Worm (Caenorhabditis elegans) whole organism, late embryonic: ENCODE results near the gene hot-4.

Experiments
- K09A11.1 ChIP-seq: sonication (generic microtip); optimal IDR thresholded peaks from 2 replicates; lab custom pipeline; 2017; ENCODE audit warnings: antibody characterized with exemption, mild to moderate bottlenecking, missing genetic modification characterization, missing compliant biosample characterization; ENCODE audit not compliant: insufficient read depth
- Y22D7AL.16 ChIP-seq: sonication (generic microtip); optimal IDR thresholded peaks from 2 replicates; lab custom pipeline; 2016; ENCODE audit warnings: missing genetic modification characterization, missing compliant biosample characterization
- ahr-1 ChIP-seq: sonication (generic microtip); optimal IDR thresholded peaks from 2 replicates; lab custom pipeline; 2016; ENCODE audit warnings: missing genetic modification characterization, missing compliant biosample characterization
- ama-1 ChIP-seq: fragments of 150-350 bp; optimal IDR thresholded peaks from 2 replicates; lab custom pipeline; 2014
- ceh-14 ChIP-seq: sonication (generic microtip); optimal IDR thresholded peaks from 2 replicates; lab custom pipeline; 2016; ENCODE audit warnings: missing genotype, missing genetic modification characterization, missing compliant biosample characterization
- ceh-18 ChIP-seq: sonication (generic microtip); optimal IDR thresholded peaks from 2 replicates; lab custom pipeline; 2016; ENCODE audit warnings: missing genetic modification characterization, missing compliant biosample characterization
- ceh-2 ChIP-seq: sonication (generic microtip); optimal IDR thresholded peaks from 2 replicates; lab custom pipeline; 2016; ENCODE audit warnings: missing genotype, missing genetic modification characterization, missing compliant biosample characterization
- ceh-22 ChIP-seq: sonication (generic microtip); optimal IDR thresholded peaks from 2 replicates; lab custom pipeline; 2017; ENCODE audit warnings: missing biosample characterization, missing genetic modification characterization
- ceh-34 ChIP-seq: sonication (generic microtip); optimal IDR thresholded peaks from 2 replicates; lab custom pipeline; 2016; ENCODE audit warnings: mild to moderate bottlenecking, missing genetic modification characterization, missing compliant biosample characterization
- ceh-45 ChIP-seq: fragments of 200-800 bp; sonication (Bioruptor generic); IDR thresholded peaks from 2 replicates; pipeline ENCODE4 v1.3.6; 2022; ENCODE audit warnings: missing genetic modification reagents, missing genetic modification characterization, missing compliant biosample characterization
- ceh-48 ChIP-seq: sonication (generic microtip); optimal IDR thresholded peaks from 2 replicates; lab custom pipeline; 2016; ENCODE audit warnings: missing genetic modification characterization, inconsistent platforms, missing compliant biosample characterization
- ceh-6 ChIP-seq: fragments of 200-800 bp; sonication (Bioruptor generic); optimal IDR thresholded peaks from 2 replicates; lab custom pipeline; 2018; ENCODE audit warnings: mild to moderate bottlenecking, missing genetic modification characterization, missing compliant biosample characterization
- ceh-9 ChIP-seq: sonication (generic microtip); optimal IDR thresholded peaks from 2 replicates; lab custom pipeline; 2016; ENCODE audit warnings: mild to moderate bottlenecking, missing genetic modification characterization, inconsistent platforms, missing compliant biosample characterization
- elt-2 ChIP-seq: sonication (generic microtip); optimal IDR thresholded peaks from 2 replicates; lab custom pipeline; 2016; ENCODE audit warnings: missing genetic modification reagents, missing genetic modification characterization, missing compliant biosample characterization
- elt-4 ChIP-seq: sonication (generic microtip); optimal IDR thresholded peaks from 2 replicates; lab custom pipeline; 2016; ENCODE audit warnings: missing genetic modification characterization, missing compliant biosample characterization
- ets-4 ChIP-seq: sonication (generic microtip); optimal IDR thresholded peaks from 2 replicates; lab custom pipeline; 2016; ENCODE audit warnings: missing genetic modification characterization, missing compliant biosample characterization
- fkh-10 ChIP-seq: fragments of 150-350 bp; optimal IDR thresholded peaks from 2 replicates; lab custom pipeline; 2014; ENCODE audit warnings: missing biosample characterization, missing genetic modification reagents, missing genetic modification characterization
- gmeb-2 ChIP-seq: sonication (generic microtip); optimal IDR thresholded peaks from 2 replicates; lab custom pipeline; 2016; ENCODE audit warnings: missing genetic modification characterization, inconsistent platforms, missing compliant biosample characterization
- hlh-13 ChIP-seq: fragments of 200-800 bp; sonication (Bioruptor generic); optimal IDR thresholded peaks from 2 replicates; lab custom pipeline; 2018; ENCODE audit warnings: mild to moderate bottlenecking, missing genetic modification characterization, missing compliant biosample characterization
- hlh-30 ChIP-seq: sonication (generic microtip); optimal IDR thresholded peaks from 2 replicates; lab custom pipeline; 2017; ENCODE audit warnings: antibody characterized with exemption, missing genetic modification characterization, missing compliant biosample characterization; ENCODE audit not compliant: insufficient read depth
- lin-11 ChIP-seq: fragments of 200-800 bp; sonication (Bioruptor generic); optimal IDR thresholded peaks from 2 replicates; lab custom pipeline; 2018; ENCODE audit warnings: mild to moderate bottlenecking, missing genetic modification characterization, missing compliant biosample characterization
- madf-2 ChIP-seq: sonication (generic microtip); optimal IDR thresholded peaks from 2 replicates; lab custom pipeline; 2017; ENCODE audit warnings: missing genetic modification characterization, missing compliant biosample characterization
- nhr-232 ChIP-seq: sonication (generic microtip); optimal IDR thresholded peaks from 2 replicates; lab custom pipeline; 2016; ENCODE audit warnings: missing genetic modification characterization, missing compliant biosample characterization
- pag-3 ChIP-seq: sonication (generic microtip); optimal IDR thresholded peaks from 2 replicates; lab custom pipeline; 2016; ENCODE audit warnings: missing compliant biosample characterization, missing genetic modification characterization, borderline replicate concordance
- pat-9 ChIP-seq: fragments of 200-800 bp; sonication (Bioruptor generic); optimal IDR thresholded peaks from 2 replicates; lab custom pipeline; 2018; ENCODE audit warnings: mild to moderate bottlenecking, missing genetic modification characterization, moderate library complexity, missing compliant biosample characterization
- pax-1 ChIP-seq: fragments of 150-350 bp; optimal IDR thresholded peaks from 2 replicates; lab custom pipeline; 2014; ENCODE audit warnings: missing biosample characterization, missing genetic modification characterization
- pha-2 ChIP-seq: sonication (generic microtip); optimal IDR thresholded peaks from 2 replicates; lab custom pipeline; 2017; ENCODE audit warnings: mild to moderate bottlenecking, missing genetic modification characterization, missing compliant biosample characterization
- pha-4 ChIP-seq: fragments of 150-350 bp; optimal IDR thresholded peaks from 2 replicates; lab custom pipeline; 2018; ENCODE audit warnings: missing biosample characterization, missing genetic modification reagents, missing genetic modification characterization
- pqm-1 ChIP-seq: sonication (generic microtip); optimal IDR thresholded peaks from 2 replicates; lab custom pipeline; 2016; ENCODE audit warnings: missing genetic modification characterization, missing compliant biosample characterization
- pros-1 ChIP-seq: fragments of 150-350 bp; optimal IDR thresholded peaks from 2 replicates; lab custom pipeline; 2014; ENCODE audit warnings: missing biosample characterization, missing genetic modification reagents, missing genetic modification characterization
- ref-2 ChIP-seq: sonication (generic microtip); optimal IDR thresholded peaks from 2 replicates; lab custom pipeline; 2016; ENCODE audit warnings: missing genetic modification characterization, missing compliant biosample characterization
- rnt-1 ChIP-seq: sonication (generic microtip); optimal IDR thresholded peaks from 2 replicates; lab custom pipeline; 2016; ENCODE audit warnings: missing genetic modification characterization, missing compliant biosample characterization
- sdc-2 ChIP-seq: sonication (generic microtip); optimal IDR thresholded peaks from 2 replicates; lab custom pipeline; 2016; ENCODE audit warnings: missing genotype, missing genetic modification characterization, missing compliant biosample characterization
- syd-9 ChIP-seq: sonication (generic microtip); optimal IDR thresholded peaks from 2 replicates; lab custom pipeline; 2016; ENCODE audit warnings: mild to moderate bottlenecking, missing genetic modification characterization, moderate library complexity, missing compliant biosample characterization
- tbx-7 ChIP-seq: sonication (generic microtip); optimal IDR thresholded peaks from 2 replicates; lab custom pipeline; 2016; ENCODE audit warnings: missing genotype, missing genetic modification characterization, missing compliant biosample characterization
- unc-3 ChIP-seq, 2 experiments: fragments of 200-800 bp in 1 of 2; sonication (Bioruptor generic) in 1 of 2; sonication (generic microtip) in 1 of 2; conservative IDR thresholded peaks in 1 of 2; optimal IDR thresholded peaks in 1 of 2; 2 replicates each; pipeline versions ENCODE4 v1.3.6 to Lab custom; 2016 to 2022; ENCODE audit warnings: missing compliant biosample characterization in 2 of 2, missing genetic modification characterization in 2 of 2, missing genetic modification reagents in 1 of 2
- unc-55 ChIP-seq: sonication (generic microtip); optimal IDR thresholded peaks from 2 replicates; lab custom pipeline; 2017; ENCODE audit warnings: missing biosample characterization, missing genetic modification reagents, missing genetic modification characterization
- unc-86 ChIP-seq: sonication (generic microtip); optimal IDR thresholded peaks from 2 replicates; lab custom pipeline; 2016; ENCODE audit warnings: missing genetic modification characterization, missing compliant biosample characterization
- ztf-16 ChIP-seq: sonication (generic microtip); optimal IDR thresholded peaks from 2 replicates; lab custom pipeline; 2017; ENCODE audit warnings: missing genetic modification characterization, missing compliant biosample characterization

The hot-4 gene

ce11 chrIII:6260115-6260514, 42.9 kb downstream of the hot-4 start, which contains the start of gene srg-2:
Gene srg-2 (minus strand): TSS chrIII:6260215.
- TF ChIP-seq fkh-10 (no peak), nhr-232 (no peak), pros-1 (tag; lab: Kevin White, UChicago) (no peak), ceh-22 (tag; lab: Kevin White, UChicago) (no peak), pqm-1 (tag; lab: Kevin White, UChicago) (no peak), ama-1 (no peak), ceh-9 (no peak)

- TF ChIP-seq pha-4 (tag; lab: Kevin White, UChicago) (no peak), ceh-45 (no peak), pros-1 (tag; lab: Kevin White, UChicago) (no peak), ceh-2 (tag; lab: Kevin White, UChicago) (no peak), ref-2 (tag; lab: Kevin White, UChicago) (no peak), ceh-14 (tag; lab: Kevin White, UChicago) (no peak), ceh-48 (tag; lab: Kevin White, UChicago) (no peak), hlh-13 (no peak), sdc-2 (tag; lab: Kevin White, UChicago) (no peak), syd-9 (no peak), ets-4 (tag; lab: Kevin White, UChicago) (no peak), ama-1 (no peak)
- TF ChIP-seq, all 69 proteins: peak for 0
Measured at ce11 chrIII:6261985-6262384, 44.8 kb downstream of the hot-4 start, which contains the start of gene srg-4. Gene srg-4 (minus strand): TSS chrIII:6262085.

DNA sequence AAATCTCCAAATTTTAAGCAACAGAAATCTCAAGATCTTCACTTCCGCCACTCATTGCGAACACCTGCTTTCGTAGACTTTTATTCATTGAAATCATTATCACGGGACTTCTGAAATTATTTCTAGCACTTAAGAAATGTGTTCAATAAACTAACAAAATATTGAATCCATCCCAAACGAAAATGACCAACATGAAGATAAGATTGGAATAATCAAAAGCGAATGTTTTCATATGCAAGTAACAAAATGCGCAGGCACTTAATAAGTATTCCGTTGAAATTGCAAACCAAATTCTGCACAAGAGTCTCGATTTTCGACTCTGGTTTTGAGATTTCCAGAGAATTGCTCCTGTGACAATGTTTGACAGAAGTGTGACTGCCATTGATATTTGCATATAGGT, 47.2 kb downstream of the hot-4 start, which contains the start of gene srg-5:
Gene srg-5 (minus strand): TSS at position 101 of the 400 bp plus-strand sequence.
- TF ChIP-seq elt-2 (tag; lab: Kevin White, UChicago) (no peak), ceh-34 (tag; lab: Kevin White, UChicago) (no peak)

DNA sequence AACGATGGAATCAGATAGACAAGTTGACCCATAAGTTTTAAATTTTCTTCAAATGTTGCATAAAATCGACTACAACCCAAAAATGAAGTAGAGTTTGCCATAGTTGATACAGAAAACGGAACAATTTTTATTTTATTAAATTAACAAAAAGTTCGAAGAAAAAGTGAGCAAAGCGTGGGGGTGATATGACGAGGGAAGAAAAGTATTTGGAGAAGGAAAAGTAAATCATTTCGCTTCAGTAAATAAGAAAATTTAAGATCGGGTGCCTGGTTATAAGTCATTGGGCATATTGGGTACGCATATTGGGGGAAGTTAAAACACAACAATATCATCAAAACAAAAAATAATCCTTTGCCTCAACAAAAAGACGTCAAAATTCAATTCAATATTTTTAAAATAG, 48.7 kb downstream of the hot-4 start, which contains the start of gene srg-6:
Gene srg-6 (minus strand): TSS at position 101 of the 400 bp plus-strand sequence.
- TF ChIP-seq elt-4 (tag; lab: Kevin White, UChicago) (no peak), ceh-14 (tag; lab: Kevin White, UChicago) (no peak), Y22D7AL.16 (no peak), fkh-10 (no peak)

ce11 chrIII:6268061-6268460, 50.8 kb downstream of the hot-4 start, which contains the start of gene srg-7:
Gene srg-7 (minus strand): TSS chrIII:6268161.
- TF ChIP-seq tbx-7 (tag; lab: Kevin White, UChicago) (no peak), ztf-16 (tag; lab: Kevin White, UChicago) (no peak), lin-11 (tag; lab: Kevin White, UChicago) (no peak)

DNA sequence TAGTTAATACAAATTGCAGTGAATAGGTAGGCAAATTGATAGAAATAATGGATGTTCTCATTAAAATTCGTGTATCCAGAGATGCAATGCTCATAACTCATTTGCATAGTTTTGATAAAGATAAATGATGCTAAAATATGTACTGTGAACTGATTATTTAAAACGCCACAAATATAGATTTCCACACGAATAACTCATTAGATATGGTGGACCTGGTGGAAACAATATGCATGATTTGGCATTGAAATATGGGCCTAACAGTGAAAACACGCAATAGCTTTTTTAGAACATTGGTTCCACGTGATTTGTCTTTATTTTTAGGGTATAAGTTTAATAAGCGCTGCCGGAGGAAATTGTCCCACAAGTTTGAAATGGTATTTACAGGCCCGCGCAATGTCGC, 53.1 kb downstream of the hot-4 start, which contains the start of gene srg-3:
Gene srg-3 (minus strand): TSS at position 101 of the 400 bp plus-strand sequence.
- TF ChIP-seq pha-2 (tag; lab: Kevin White, UChicago) (no peak), pax-1 (tag; lab: Kevin White, UChicago) (no peak), ceh-48 (tag; lab: Kevin White, UChicago) (no peak), hlh-30 (tag; lab: Kevin White, UChicago) (no peak), syd-9 (no peak), ama-1 (no peak), pag-3 (no peak), pqm-1 (tag; lab: Kevin White, UChicago) (no peak), sdc-2 (tag; lab: Kevin White, UChicago) (no peak), unc-55 (GFP tag; lab: Kevin White, UChicago) (no peak)

ce11 chrIII:6272868-6273267, 55.7 kb downstream of the hot-4 start, which contains the start of gene C18F10.2:
Gene C18F10.2 (plus strand): TSS chrIII:6273168.
- TF ChIP-seq gmeb-2 (tag; lab: Kevin White, UChicago) (no peak), pat-9 (tag; lab: Kevin White, UChicago) (no peak), unc-3 (GFP tag; conservative IDR thresholded peaks at IDR 0.05; lab: Robert Waterston, UW) (no peak), unc-3 (tag; optimal IDR thresholded peaks at IDR 0.05; lab: Kevin White, UChicago) (no peak), K09A11.1 (tag; lab: Kevin White, UChicago) (no peak), ceh-6 (GFP tag; lab: Kevin White, UChicago) (no peak), ama-1 (no peak), ceh-48 (tag; lab: Kevin White, UChicago) (no peak), ceh-45 (no peak), ceh-2 (tag; lab: Kevin White, UChicago) (no peak), ref-2 (tag; lab: Kevin White, UChicago) (no peak), syd-9 (no peak), unc-86 (tag; lab: Kevin White, UChicago) (no peak), ahr-1 (tag; lab: Kevin White, UChicago) (no peak), rnt-1 (no peak), ceh-9 (no peak), ceh-18 (tag; lab: Kevin White, UChicago) (no peak), madf-2 (tag; lab: Kevin White, UChicago) (no peak), pha-2 (tag; lab: Kevin White, UChicago) (no peak)
